Worm (Caenorhabditis elegans) whole organism, L1 larva: ENCODE measurements around the gene emre-1.

Source experiments
- Y116A8C.19 ChIP-seq: sonication (generic microtip); optimal IDR thresholded peaks from 2 replicates; lab custom pipeline; 2016; ENCODE audit warnings: missing compliant biosample characterization, missing genetic modification characterization, borderline replicate concordance
- aly-2 ChIP-seq: fragments of 150-350 bp; optimal IDR thresholded peaks from 2 replicates; lab custom pipeline; 2014; ENCODE audit warnings: missing biosample characterization, missing genetic modification characterization
- blmp-1 ChIP-seq: fragments of 150-350 bp; optimal IDR thresholded peaks from 2 replicates; lab custom pipeline; 2014; ENCODE audit warnings: missing biosample characterization, missing genetic modification characterization
- ceh-8 ChIP-seq: fragments of 200-800 bp; sonication (Bioruptor generic); optimal IDR thresholded peaks from 2 replicates; lab custom pipeline; 2018; ENCODE audit warnings: mild to moderate bottlenecking, missing genetic modification characterization, moderate library complexity, missing compliant biosample characterization
- ceh-88 ChIP-seq: fragments of 200-800 bp; sonication (Bioruptor generic); IDR thresholded peaks from 2 replicates; pipeline ENCODE4 v1.3.6; 2022; ENCODE audit warnings: missing genetic modification characterization, missing compliant biosample characterization
- ceh-90 ChIP-seq: sonication (generic microtip); optimal IDR thresholded peaks from 2 replicates; lab custom pipeline; 2016; ENCODE audit warnings: missing genetic modification characterization, missing compliant biosample characterization
- dsc-1 ChIP-seq: sonication (generic microtip); optimal IDR thresholded peaks from 2 replicates; lab custom pipeline; 2016; ENCODE audit warnings: mild to moderate bottlenecking, missing genetic modification characterization, missing compliant biosample characterization
- egl-27 ChIP-seq, 2 experiments: fragments of 150-350 bp in 1 of 2; sonication (generic microtip); optimal IDR thresholded peaks; 3 replicates each; lab custom pipeline; 2017 to 2018; ENCODE audit warnings: missing biosample characterization in 2 of 2, missing genetic modification characterization in 2 of 2, missing genetic modification reagents in 2 of 2
- elt-2 ChIP-seq: sonication (generic microtip); optimal IDR thresholded peaks from 2 replicates; lab custom pipeline; 2016; ENCODE audit warnings: missing genetic modification characterization, mild to moderate bottlenecking, inconsistent platforms, missing compliant biosample characterization, missing genetic modification reagents
- fkh-10 ChIP-seq: sonication (generic microtip); optimal IDR thresholded peaks from 2 replicates; lab custom pipeline; 2017; ENCODE audit warnings: missing biosample characterization, missing genetic modification reagents, missing genetic modification characterization
- fkh-4 ChIP-seq: sonication (generic microtip); optimal IDR thresholded peaks from 2 replicates; lab custom pipeline; 2016; ENCODE audit warnings: missing compliant biosample characterization, missing genetic modification characterization, borderline replicate concordance
- fos-1 ChIP-seq: fragments of 150-350 bp; optimal IDR thresholded peaks from 2 replicates; lab custom pipeline; 2014; ENCODE audit warnings: missing biosample characterization, missing genetic modification characterization
- grh-1 ChIP-seq: fragments of 200-800 bp; sonication (Bioruptor generic); IDR thresholded peaks from 2 replicates; pipeline ENCODE4 v1.3.6; 2022; ENCODE audit warnings: missing genetic modification reagents, missing genetic modification characterization, missing compliant biosample characterization
- hlh-17 ChIP-seq: fragments of 200-800 bp; sonication (Bioruptor generic); optimal IDR thresholded peaks from 2 replicates; lab custom pipeline; 2018; ENCODE audit warnings: missing genetic modification characterization, mild to moderate bottlenecking, missing compliant biosample characterization, moderate library complexity, borderline replicate concordance
- hpl-2 ChIP-seq: fragments of 150-350 bp; optimal IDR thresholded peaks from 2 replicates; lab custom pipeline; 2014; ENCODE audit warnings: missing biosample characterization, missing genetic modification reagents, missing genetic modification characterization
- irx-1 ChIP-seq: sonication (generic microtip); optimal IDR thresholded peaks from 2 replicates; lab custom pipeline; 2016; ENCODE audit warnings: missing genetic modification characterization, missing compliant biosample characterization
- isw-1 ChIP-seq: fragments of 200-800 bp; sonication (Bioruptor generic); IDR thresholded peaks from 2 replicates; pipeline ENCODE4 v1.3.6; 2022; ENCODE audit warnings: missing genetic modification characterization, missing compliant biosample characterization
- lin-13 ChIP-seq: fragments of 150-350 bp; optimal IDR thresholded peaks from 2 replicates; lab custom pipeline; 2014; ENCODE audit warnings: missing biosample characterization, missing genetic modification reagents, missing genetic modification characterization
- lin-14 ChIP-seq: fragments of 200-800 bp; sonication (Bioruptor generic); optimal IDR thresholded peaks from 2 replicates; lab custom pipeline; 2018; ENCODE audit warnings: mild to moderate bottlenecking, missing genetic modification characterization, moderate library complexity, missing compliant biosample characterization
- lin-35 ChIP-seq, 2 experiments: fragments of 150-350 bp; optimal IDR thresholded peaks; 2 replicates each; lab custom pipeline; 2014; ENCODE audit warnings: missing biosample characterization in 2 of 2, missing genetic modification characterization in 2 of 2, missing genetic modification reagents in 2 of 2
- lin-39 ChIP-seq: fragments of 150-350 bp; optimal IDR thresholded peaks from 2 replicates; lab custom pipeline; 2014; ENCODE audit warnings: missing biosample characterization, missing genetic modification reagents, missing genetic modification characterization
- lir-3 ChIP-seq: sonication (generic microtip); optimal IDR thresholded peaks from 2 replicates; lab custom pipeline; 2016; ENCODE audit warnings: mild to moderate bottlenecking, missing genetic modification characterization, moderate library complexity, missing compliant biosample characterization; ENCODE audit not compliant: poor library complexity
- mab-9 ChIP-seq: fragments of 200-800 bp; sonication (Bioruptor generic); IDR thresholded peaks from 2 replicates; pipeline ENCODE4 v1.3.6; 2022; ENCODE audit warnings: missing genetic modification reagents, missing genetic modification characterization, missing compliant biosample characterization
- nhr-19 ChIP-seq: fragments of 200-800 bp; sonication (Bioruptor generic); conservative IDR thresholded peaks from 2 replicates; pipeline ENCODE4 v1.3.6; 2022; ENCODE audit warnings: missing genetic modification characterization, missing compliant biosample characterization
- nhr-237 ChIP-seq: fragments of 150-350 bp; optimal IDR thresholded peaks from 2 replicates; lab custom pipeline; 2014; ENCODE audit warnings: missing biosample characterization, missing genetic modification characterization
- nhr-28 ChIP-seq: fragments of 150-350 bp; optimal IDR thresholded peaks from 2 replicates; lab custom pipeline; 2014; ENCODE audit warnings: missing biosample characterization, missing genetic modification characterization
- nhr-71 ChIP-seq: sonication (generic microtip); optimal IDR thresholded peaks from 2 replicates; lab custom pipeline; 2016; ENCODE audit warnings: mild to moderate bottlenecking, missing genetic modification characterization, moderate library complexity, missing compliant biosample characterization
- nhr-84 ChIP-seq: sonication (generic microtip); optimal IDR thresholded peaks from 2 replicates; lab custom pipeline; 2017; ENCODE audit warnings: missing biosample characterization, missing genetic modification characterization
- nhr-85 ChIP-seq: sonication (generic microtip); peaks from one replicate; lab custom pipeline; 2016; ENCODE audit warnings: missing genetic modification characterization, inconsistent platforms, missing compliant biosample characterization
- pax-3 ChIP-seq: fragments of 200-800 bp; sonication (Bioruptor generic); optimal IDR thresholded peaks from 2 replicates; lab custom pipeline; 2018; ENCODE audit warnings: mild to moderate bottlenecking, missing genetic modification characterization, moderate library complexity, missing compliant biosample characterization
- rnt-1 ChIP-seq: sonication (generic microtip); optimal IDR thresholded peaks from 2 replicates; lab custom pipeline; 2016; ENCODE audit warnings: mild to moderate bottlenecking, missing genetic modification characterization, moderate library complexity, missing compliant biosample characterization
- skn-1 ChIP-seq: fragments of 150-350 bp; optimal IDR thresholded peaks from 2 replicates; lab custom pipeline; 2014; ENCODE audit warnings: missing biosample characterization, missing genetic modification characterization
- snpc-4 ChIP-seq: fragments of 150-350 bp; optimal IDR thresholded peaks from 2 replicates; lab custom pipeline; 2014; ENCODE audit warnings: missing biosample characterization, missing genetic modification characterization
- sptf-1 ChIP-seq: fragments of 150-350 bp; optimal IDR thresholded peaks from 2 replicates; lab custom pipeline; 2014; ENCODE audit warnings: missing biosample characterization, missing genetic modification characterization
- tlp-1 ChIP-seq: fragments of 150-350 bp; optimal IDR thresholded peaks from 2 replicates; lab custom pipeline; 2014; ENCODE audit warnings: missing biosample characterization, missing genetic modification characterization
- unc-30 ChIP-seq: sonication (generic microtip); optimal IDR thresholded peaks from 2 replicates; lab custom pipeline; 2017; ENCODE audit warnings: missing biosample characterization, missing genetic modification characterization
- unc-62 ChIP-seq: fragments of 150-350 bp; optimal IDR thresholded peaks from 2 replicates; lab custom pipeline; 2014; ENCODE audit warnings: missing biosample characterization, missing genetic modification reagents, missing genetic modification characterization
- xbp-1 ChIP-seq: sonication (generic microtip); optimal IDR thresholded peaks from 2 replicates; lab custom pipeline; 2016; ENCODE audit warnings: missing genetic modification characterization, missing compliant biosample characterization
- zag-1 ChIP-seq: fragments of 150-350 bp; optimal IDR thresholded peaks from 2 replicates; lab custom pipeline; 2014; ENCODE audit warnings: missing biosample characterization, missing genetic modification characterization
- zip-4 ChIP-seq: fragments of 200-800 bp; sonication (Bioruptor generic); optimal IDR thresholded peaks from 2 replicates; lab custom pipeline; 2018; ENCODE audit warnings: mild to moderate bottlenecking, missing genetic modification characterization, moderate library complexity, missing compliant biosample characterization
- ztf-11 ChIP-seq, 2 experiments: sonication (generic microtip); optimal IDR thresholded peaks; 2 replicates each; lab custom pipeline; 2016 to 2017; ENCODE audit warnings: missing genetic modification characterization in 2 of 2, missing biosample characterization in 1 of 2, missing compliant biosample characterization in 1 of 2

emre-1 gene

DNA sequence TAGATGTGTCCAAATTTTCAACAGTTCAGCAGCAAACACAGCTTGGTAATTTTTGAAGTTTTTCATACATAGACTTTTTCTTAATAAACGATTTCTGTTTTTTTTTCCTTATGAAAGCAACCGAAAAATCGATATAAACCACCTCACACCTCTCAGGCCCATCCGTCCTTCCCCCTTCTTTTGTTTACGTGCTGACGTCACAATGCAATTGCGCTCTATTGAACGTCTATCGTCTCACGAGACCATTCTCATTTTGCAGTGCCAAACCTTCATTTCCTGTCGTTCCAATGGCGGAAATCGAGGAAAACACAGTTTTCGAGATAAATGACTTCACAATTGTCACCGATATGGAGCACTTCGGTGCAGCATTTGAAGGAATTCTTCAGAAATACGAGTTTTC is 3.8 kb downstream of the emre-1 start, which contains the start of gene rbg-1 (continued):
- TF ChIP-seq lin-35 (GFP tag; optimal IDR thresholded peaks at IDR 0.05; lab: Kevin White, UChicago): peak; percentile 57 to 84

DNA sequence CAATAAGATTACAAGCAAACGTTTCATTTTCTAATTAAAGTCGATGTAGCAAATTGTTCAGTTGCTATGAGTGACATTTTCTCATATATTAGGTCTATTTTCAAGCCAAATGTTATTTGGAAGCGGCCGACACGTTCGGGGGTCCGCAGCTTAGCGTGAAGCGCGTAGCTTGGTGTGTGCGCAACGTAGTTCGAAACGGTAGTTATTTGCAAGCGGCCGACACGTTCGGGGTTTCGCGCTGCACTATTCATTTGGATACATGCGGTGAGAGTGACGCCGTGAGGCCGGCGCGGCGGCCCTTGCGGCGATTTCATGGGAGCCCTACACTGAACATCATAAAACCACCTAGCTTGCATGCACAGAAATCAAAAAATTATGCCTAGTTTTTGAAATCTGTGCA is 8.7 kb downstream of the emre-1 start:
- TF ChIP-seq ceh-90 (tag; lab: Kevin White, UChicago) (no peak), ceh-8 (GFP tag; lab: Kevin White, UChicago) (no peak), snpc-4 (peak; percentile 83), rnt-1 (peak; percentile 17), xbp-1 (tag; lab: Kevin White, UChicago) (no peak), irx-1 (tag; lab: Kevin White, UChicago) (no peak), lin-13 (GFP tag; lab: Kevin White, UChicago) (no peak), mab-9 (no peak), fos-1 (tag; lab: Kevin White, UChicago) (no peak), Y116A8C.19 (no peak), nhr-237 (tag; lab: Kevin White, UChicago) (no peak), dsc-1 (tag; lab: Kevin White, UChicago) (no peak), nhr-71 (tag; lab: Kevin White, UChicago) (no peak), unc-62 (no peak), nhr-85 (tag; lab: Kevin White, UChicago) (peak; percentile 26), elt-2 (no peak), nhr-84 (tag; lab: Kevin White, UChicago) (no peak), hpl-2 (no peak), nhr-28 (tag; lab: Kevin White, UChicago) (no peak), pax-3 (tag; lab: Kevin White, UChicago) (no peak), lin-35 (GFP tag; optimal IDR thresholded peaks at IDR 0.05; lab: Kevin White, UChicago) (no peak), lir-3 (tag; lab: Kevin White, UChicago) (no peak), zip-4 (no peak)

DNA sequence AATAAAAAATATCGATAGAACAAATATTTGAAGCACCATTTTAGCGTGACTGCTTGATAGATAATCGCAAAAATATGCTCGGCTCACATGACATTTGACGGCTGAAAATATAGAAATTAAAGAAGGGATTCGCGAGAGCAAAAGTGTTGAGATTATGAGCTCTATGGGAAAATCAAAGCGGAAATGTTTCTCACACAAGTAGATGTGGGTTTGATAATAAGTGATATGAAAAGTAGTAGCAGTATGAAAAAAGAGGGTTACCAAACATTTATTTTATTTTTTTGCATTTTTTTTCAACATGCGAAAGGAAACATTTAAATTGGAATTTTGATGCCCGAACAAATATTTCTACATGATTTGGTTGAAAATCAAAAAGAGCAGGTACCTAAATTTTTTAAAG is 11.8 kb downstream of the emre-1 start, which contains the start of gene iglr-1:
iglr-1 (minus strand) TSS at position 101 of the 400 bp plus-strand sequence.
- TF ChIP-seq nhr-19 (GFP tag; lab: Robert Waterston, UW) (no peak), ceh-90 (tag; lab: Kevin White, UChicago) (no peak), ztf-11 (tag; optimal IDR thresholded peaks at IDR 0.05; lab: Kevin White, UChicago) (no peak), hlh-17 (GFP tag; lab: Kevin White, UChicago) (no peak), lin-14 (GFP tag; lab: Kevin White, UChicago) (no peak), snpc-4 (no peak), unc-30 (no peak), egl-27 (tag; optimal IDR thresholded peaks at IDR 0.05; lab: Kevin White, UChicago) (no peak), fkh-10 (GFP tag; lab: Kevin White, UChicago) (no peak), nhr-85 (tag; lab: Kevin White, UChicago) (no peak), tlp-1 (no peak), ceh-88 (GFP tag; lab: Robert Waterston, UW) (no peak), skn-1 (no peak), aly-2 (tag; lab: Kevin White, UChicago) (no peak), fkh-4 (tag; lab: Kevin White, UChicago) (no peak)
- TF ChIP-seq, all 84 proteins: peak for 0

DNA sequence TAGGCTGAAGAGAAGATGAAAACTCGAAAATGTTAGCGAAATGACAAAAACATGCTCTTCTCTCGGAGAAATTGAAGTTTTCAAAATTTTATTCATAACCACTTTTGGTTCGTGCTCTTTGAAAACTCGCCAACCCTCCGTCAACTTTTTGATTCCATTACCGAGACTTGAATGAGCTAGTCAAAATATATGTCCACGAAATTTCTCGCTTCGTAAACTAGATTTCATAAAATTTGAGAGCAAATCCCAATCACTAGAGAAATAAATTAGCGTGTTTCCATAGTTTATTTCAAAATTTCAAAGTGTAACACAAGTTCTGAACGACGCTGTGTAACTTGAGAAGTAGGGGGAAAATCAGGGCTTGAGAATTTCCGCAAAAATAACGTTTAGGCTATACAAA is 14.3 kb downstream of the emre-1 start:
- TF ChIP-seq zip-4 (no peak), nhr-85 (tag; lab: Kevin White, UChicago) (peak; percentile 14), pax-3 (tag; lab: Kevin White, UChicago) (no peak), grh-1 (GFP tag; lab: Robert Waterston, UW) (no peak), isw-1 (GFP tag; lab: Robert Waterston, UW) (no peak), fkh-10 (GFP tag; lab: Kevin White, UChicago) (peak; percentile 8), lin-35 (GFP tag; optimal IDR thresholded peaks at IDR 0.05; lab: Kevin White, UChicago) (no peak), blmp-1 (no peak), lin-39 (tag; lab: Kevin White, UChicago) (no peak), sptf-1 (no peak), zag-1 (tag; lab: Kevin White, UChicago) (no peak)
